Fruit fly (Drosophila melanogaster) whole organism, wandering third instar larva: ENCODE results near the gene JMJD7.

ENCODE experiments used
- Abd-B ChIP-seq: fragments of >200 bp; optimal IDR thresholded peaks from 2 replicates; lab custom pipeline; 2017; ENCODE audit warnings: missing biosample characterization, missing genetic modification characterization
- OdsH ChIP-seq: fragments of 200-800 bp; sonication (Bioruptor generic); optimal IDR thresholded peaks from 2 replicates; lab custom pipeline; 2016; ENCODE audit warnings: missing biosample characterization, mild to moderate bottlenecking, missing genetic modification characterization

- TF ChIP-seq Abd-B (GFP tag; lab: Kevin White, UChicago) (no peak), OdsH (no peak)
Measured at dm6 chr3L:13412886-13413224, 37.2 kb downstream of the JMJD7 start.
